Worm (Caenorhabditis elegans): ENCODE measurements around the gene epg-5.

ce11 chrII:6658766-6659165 is 49.6 kb upstream of the epg-5 start, which contains the start of gene T19D12.10:
- TF ChIP-seq pag-3 (tag; optimal IDR thresholded peaks at IDR 0.05; ENCODE audit: borderline replicate concordance) (no peak), unc-86 (tag; optimal IDR thresholded peaks at IDR 0.05) (no peak), ceh-9 (tag; optimal IDR thresholded peaks at IDR 0.05) (no peak), dmd-4 (tag; optimal IDR thresholded peaks at IDR 0.05; ENCODE audit: borderline replicate concordance) (no peak), hlh-30 (tag; optimal IDR thresholded peaks at IDR 0.05; ENCODE audit: insufficient read depth) (no peak), pqm-1 (tag; optimal IDR thresholded peaks at IDR 0.05) (no peak), nhr-11 (tag; optimal IDR thresholded peaks at IDR 0.05) (no peak), ama-1 (optimal IDR thresholded peaks at IDR 0.05) (no peak), elt-2 (tag; optimal IDR thresholded peaks at IDR 0.05) (no peak), pha-4 (tag; optimal IDR thresholded peaks at IDR 0.05) (no peak), ceh-19 (GFP tag; optimal IDR thresholded peaks at IDR 0.05) (no peak), ets-4 (tag; optimal IDR thresholded peaks at IDR 0.05) (no peak), hlh-6 (tag; optimal IDR thresholded peaks at IDR 0.05) (no peak), K02D7.2 (tag; optimal IDR thresholded peaks at IDR 0.05) (no peak)

Data from whole organism, late embryonic.